Worm (Caenorhabditis elegans) whole organism, L1 larva: ENCODE data around the gene dyf-2.

Experiments used
- C04F5.9 ChIP-seq: sonication (generic microtip); optimal IDR thresholded peaks from 2 replicates; lab custom pipeline; 2016; ENCODE audit warnings: missing genetic modification characterization, missing compliant biosample characterization
- Y116A8C.19 ChIP-seq: sonication (generic microtip); optimal IDR thresholded peaks from 2 replicates; lab custom pipeline; 2016; ENCODE audit warnings: missing compliant biosample characterization, missing genetic modification characterization, borderline replicate concordance
- aly-2 ChIP-seq: fragments of 150-350 bp; optimal IDR thresholded peaks from 2 replicates; lab custom pipeline; 2014; ENCODE audit warnings: missing biosample characterization, missing genetic modification characterization
- blmp-1 ChIP-seq: fragments of 150-350 bp; optimal IDR thresholded peaks from 2 replicates; lab custom pipeline; 2014; ENCODE audit warnings: missing biosample characterization, missing genetic modification characterization
- ceh-90 ChIP-seq: sonication (generic microtip); optimal IDR thresholded peaks from 2 replicates; lab custom pipeline; 2016; ENCODE audit warnings: missing genetic modification characterization, missing compliant biosample characterization
- dpl-1 ChIP-seq, 3 experiments: fragments of 150-350 bp in 2 of 3; sonication (generic microtip) in 1 of 3; optimal IDR thresholded peaks; 2 replicates each; lab custom pipeline; 2014 to 2017; ENCODE audit warnings: missing biosample characterization in 3 of 3, missing genetic modification characterization in 3 of 3, missing genetic modification reagents in 3 of 3
- efl-1 ChIP-seq, 4 experiments: fragments of 150-350 bp; optimal IDR thresholded peaks in 3 of 4; peaks in 1 of 4; 1 replicate in 1 of 4; 2 replicates in 3 of 4; lab custom pipeline; 2014; ENCODE audit warnings: missing biosample characterization in 2 of 4, missing genetic modification characterization in 2 of 4, missing genetic modification reagents in 2 of 4
- efl-3 ChIP-seq: fragments of 200-800 bp; sonication (Bioruptor generic); optimal IDR thresholded peaks from 2 replicates; lab custom pipeline; 2018; ENCODE audit warnings: mild to moderate bottlenecking, missing genetic modification characterization, missing compliant biosample characterization
- egl-27 ChIP-seq, 2 experiments: fragments of 150-350 bp in 1 of 2; sonication (generic microtip); optimal IDR thresholded peaks; 3 replicates each; lab custom pipeline; 2017 to 2018; ENCODE audit warnings: missing biosample characterization in 2 of 2, missing genetic modification characterization in 2 of 2, missing genetic modification reagents in 2 of 2
- fkh-10 ChIP-seq: sonication (generic microtip); optimal IDR thresholded peaks from 2 replicates; lab custom pipeline; 2017; ENCODE audit warnings: missing biosample characterization, missing genetic modification reagents, missing genetic modification characterization
- fkh-8 ChIP-seq: sonication (generic microtip); optimal IDR thresholded peaks from 2 replicates; lab custom pipeline; 2016; ENCODE audit warnings: mild to moderate bottlenecking, missing genetic modification characterization, missing compliant biosample characterization
- grh-1 ChIP-seq: fragments of 200-800 bp; sonication (Bioruptor generic); IDR thresholded peaks from 2 replicates; pipeline ENCODE4 v1.3.6; 2022; ENCODE audit warnings: missing genetic modification reagents, missing genetic modification characterization, missing compliant biosample characterization
- irx-1 ChIP-seq: sonication (generic microtip); optimal IDR thresholded peaks from 2 replicates; lab custom pipeline; 2016; ENCODE audit warnings: missing genetic modification characterization, missing compliant biosample characterization
- jun-1 ChIP-seq: fragments of 150-350 bp; optimal IDR thresholded peaks from 2 replicates; lab custom pipeline; 2014; ENCODE audit warnings: missing biosample characterization, missing genetic modification reagents, missing genetic modification characterization
- lin-14 ChIP-seq: fragments of 200-800 bp; sonication (Bioruptor generic); optimal IDR thresholded peaks from 2 replicates; lab custom pipeline; 2018; ENCODE audit warnings: mild to moderate bottlenecking, missing genetic modification characterization, moderate library complexity, missing compliant biosample characterization
- lin-39 ChIP-seq: fragments of 150-350 bp; optimal IDR thresholded peaks from 2 replicates; lab custom pipeline; 2014; ENCODE audit warnings: missing biosample characterization, missing genetic modification reagents, missing genetic modification characterization
- mab-9 ChIP-seq: fragments of 200-800 bp; sonication (Bioruptor generic); IDR thresholded peaks from 2 replicates; pipeline ENCODE4 v1.3.6; 2022; ENCODE audit warnings: missing genetic modification reagents, missing genetic modification characterization, missing compliant biosample characterization
- mdl-1 ChIP-seq, 2 experiments: fragments of 150-350 bp; optimal IDR thresholded peaks; 2 replicates each; lab custom pipeline; 2014 to 2017; ENCODE audit warnings: missing biosample characterization in 2 of 2, missing genetic modification characterization in 2 of 2, inconsistent platforms in 1 of 2
- nhr-11 ChIP-seq: fragments of 150-350 bp; optimal IDR thresholded peaks from 2 replicates; lab custom pipeline; 2014; ENCODE audit warnings: missing biosample characterization, missing genetic modification characterization
- nhr-12 ChIP-seq: sonication (generic microtip); optimal IDR thresholded peaks from 2 replicates; lab custom pipeline; 2017; ENCODE audit warnings: missing biosample characterization, missing genetic modification characterization
- nhr-20 ChIP-seq: sonication (generic microtip); optimal IDR thresholded peaks from 2 replicates; lab custom pipeline; 2016; ENCODE audit warnings: mild to moderate bottlenecking, missing genetic modification characterization, missing compliant biosample characterization
- nhr-47 ChIP-seq: sonication (generic microtip); optimal IDR thresholded peaks from 2 replicates; lab custom pipeline; 2016; ENCODE audit warnings: mild to moderate bottlenecking, missing genetic modification characterization, moderate library complexity, missing compliant biosample characterization
- nhr-71 ChIP-seq: sonication (generic microtip); optimal IDR thresholded peaks from 2 replicates; lab custom pipeline; 2016; ENCODE audit warnings: mild to moderate bottlenecking, missing genetic modification characterization, moderate library complexity, missing compliant biosample characterization
- nhr-84 ChIP-seq: sonication (generic microtip); optimal IDR thresholded peaks from 2 replicates; lab custom pipeline; 2017; ENCODE audit warnings: missing biosample characterization, missing genetic modification characterization
- nhr-85 ChIP-seq: sonication (generic microtip); peaks from one replicate; lab custom pipeline; 2016; ENCODE audit warnings: missing genetic modification characterization, inconsistent platforms, missing compliant biosample characterization
- pag-3 ChIP-seq: sonication (generic microtip); optimal IDR thresholded peaks from 2 replicates; lab custom pipeline; 2017; ENCODE audit warnings: missing genetic modification characterization, mild to moderate bottlenecking, missing compliant biosample characterization, antibody characterized with exemption, borderline replicate concordance; ENCODE audit not compliant: insufficient read depth
- pax-3 ChIP-seq: fragments of 200-800 bp; sonication (Bioruptor generic); optimal IDR thresholded peaks from 2 replicates; lab custom pipeline; 2018; ENCODE audit warnings: mild to moderate bottlenecking, missing genetic modification characterization, moderate library complexity, missing compliant biosample characterization
- rnt-1 ChIP-seq: sonication (generic microtip); optimal IDR thresholded peaks from 2 replicates; lab custom pipeline; 2016; ENCODE audit warnings: mild to moderate bottlenecking, missing genetic modification characterization, moderate library complexity, missing compliant biosample characterization
- snpc-4 ChIP-seq: fragments of 150-350 bp; optimal IDR thresholded peaks from 2 replicates; lab custom pipeline; 2014; ENCODE audit warnings: missing biosample characterization, missing genetic modification characterization
- sptf-1 ChIP-seq: fragments of 150-350 bp; optimal IDR thresholded peaks from 2 replicates; lab custom pipeline; 2014; ENCODE audit warnings: missing biosample characterization, missing genetic modification characterization
- sup-37 ChIP-seq: fragments of 200-800 bp; sonication (Bioruptor generic); optimal IDR thresholded peaks from 2 replicates; lab custom pipeline; 2018; ENCODE audit warnings: mild to moderate bottlenecking, missing genetic modification characterization, missing compliant biosample characterization
- swsn-7 ChIP-seq: sonication (generic microtip); optimal IDR thresholded peaks from 2 replicates; lab custom pipeline; 2016; ENCODE audit warnings: missing genetic modification characterization, missing compliant biosample characterization
- tbx-2 ChIP-seq: sonication (generic microtip); optimal IDR thresholded peaks from 2 replicates; lab custom pipeline; 2016; ENCODE audit warnings: missing genetic modification characterization, missing compliant biosample characterization
- unc-130 ChIP-seq: fragments of 150-350 bp; optimal IDR thresholded peaks from 2 replicates; lab custom pipeline; 2017; ENCODE audit warnings: missing biosample characterization, missing genetic modification characterization, inconsistent platforms
- unc-62 ChIP-seq: fragments of 150-350 bp; optimal IDR thresholded peaks from 2 replicates; lab custom pipeline; 2014; ENCODE audit warnings: missing biosample characterization, missing genetic modification reagents, missing genetic modification characterization
- unc-98 ChIP-seq: fragments of 200-800 bp; sonication (Bioruptor generic); IDR thresholded peaks from 2 replicates; pipeline ENCODE4 v1.3.6; 2022; ENCODE audit warnings: missing genetic modification characterization, missing compliant biosample characterization
- zag-1 ChIP-seq: fragments of 150-350 bp; optimal IDR thresholded peaks from 2 replicates; lab custom pipeline; 2014; ENCODE audit warnings: missing biosample characterization, missing genetic modification characterization
- zip-4 ChIP-seq: fragments of 200-800 bp; sonication (Bioruptor generic); optimal IDR thresholded peaks from 2 replicates; lab custom pipeline; 2018; ENCODE audit warnings: mild to moderate bottlenecking, missing genetic modification characterization, moderate library complexity, missing compliant biosample characterization
- ztf-11 ChIP-seq, 2 experiments: sonication (generic microtip); optimal IDR thresholded peaks; 2 replicates each; lab custom pipeline; 2016 to 2017; ENCODE audit warnings: missing genetic modification characterization in 2 of 2, missing biosample characterization in 1 of 2, missing compliant biosample characterization in 1 of 2
- ztf-4 ChIP-seq: fragments of 150-350 bp; optimal IDR thresholded peaks from 2 replicates; lab custom pipeline; 2014; ENCODE audit warnings: missing biosample characterization, missing genetic modification characterization

dyf-2 gene

ce11 chrIII:13635730-13636360 is 50.4 kb downstream of the dyf-2 start (continued):
- TF ChIP-seq nhr-20, result no peak
- TF ChIP-seq nhr-84 (tag; lab: Kevin White, UChicago), result no peak
- TF ChIP-seq aly-2 (tag; lab: Kevin White, UChicago), result no peak
- TF ChIP-seq ztf-11 (tag; optimal IDR thresholded peaks at IDR 0.05; lab: Kevin White, UChicago), result no peak
- peak; percentile 74 for TF ChIP-seq fkh-10
- no peak for TF ChIP-seq pag-3 (tag; lab: Kevin White, UChicago)
- no peak for TF ChIP-seq nhr-11 (tag; lab: Kevin White, UChicago)
- no peak for TF ChIP-seq fkh-8 (tag; lab: Kevin White, UChicago)
- no peak for TF ChIP-seq sup-37
- peak in 1 of 3 experiments; percentile 14 for TF ChIP-seq dpl-1 (GFP tag; optimal IDR thresholded peaks at IDR 0.05; lab: Kevin White, UChicago)
- TF ChIP-seq egl-27 (tag; optimal IDR thresholded peaks at IDR 0.05; lab: Kevin White, UChicago), result no peak
- TF ChIP-seq unc-62 (GFP tag; lab: Kevin White, UChicago), result no peak
- no peak for TF ChIP-seq grh-1 (GFP tag; lab: Robert Waterston, UW)
- TF ChIP-seq sptf-1 (tag; lab: Kevin White, UChicago), result no peak
- no peak for TF ChIP-seq Y116A8C.19 (tag; lab: Kevin White, UChicago)
- no peak for TF ChIP-seq irx-1 (tag; lab: Kevin White, UChicago)
- TF ChIP-seq lin-14 (GFP tag; lab: Kevin White, UChicago), result peak; percentile 82
- TF ChIP-seq ceh-90 (tag; lab: Kevin White, UChicago), result no peak
- no peak for TF ChIP-seq C04F5.9
- TF ChIP-seq nhr-12 (tag; lab: Kevin White, UChicago), result no peak
- no peak for TF ChIP-seq ztf-4 (tag; lab: Kevin White, UChicago)

ce11 chrIII:13635235-13635634 is 51.0 kb downstream of the dyf-2 start:
- no peak for TF ChIP-seq unc-62 (GFP tag; lab: Kevin White, UChicago)
- peak; percentile 30 for TF ChIP-seq nhr-71
- peak; percentile 36 for TF ChIP-seq unc-130 (tag; lab: Kevin White, UChicago)
- TF ChIP-seq mdl-1 (tag; optimal IDR thresholded peaks at IDR 0.05; lab: Kevin White, UChicago), result peak in 1 of 2 experiments; percentile 16
- TF ChIP-seq lin-14 (GFP tag; lab: Kevin White, UChicago), result peak; percentile 27
- peak; percentile 34 for TF ChIP-seq rnt-1 (tag; lab: Kevin White, UChicago)

ce11 chrIII:13633826-13634225 is 52.4 kb downstream of the dyf-2 start:
- TF ChIP-seq ztf-11 (tag; optimal IDR thresholded peaks at IDR 0.05; lab: Kevin White, UChicago) (no peak), nhr-85 (tag; lab: Kevin White, UChicago) (no peak), lin-14 (GFP tag; lab: Kevin White, UChicago) (peak; percentile 50), zag-1 (tag; lab: Kevin White, UChicago) (no peak), fkh-10 (peak; percentile 30), efl-1 (optimal IDR thresholded peaks at IDR 0.05; lab: Kevin White, UChicago) (no peak), efl-1 (GFP tag; optimal IDR thresholded peaks at IDR 0.05 in 1 of 2; lab: Kevin White, UChicago) (peak in 1 of 2 experiments; percentile 24)

- TF ChIP-seq swsn-7 (tag; lab: Kevin White, UChicago) (no peak), efl-3 (GFP tag; lab: Kevin White, UChicago) (no peak), mab-9 (no peak), jun-1 (tag; lab: Kevin White, UChicago) (no peak), blmp-1 (no peak), snpc-4 (no peak), zip-4 (no peak), pax-3 (tag; lab: Kevin White, UChicago) (no peak), nhr-12 (tag; lab: Kevin White, UChicago) (no peak), lin-39 (tag; lab: Kevin White, UChicago) (no peak), unc-98 (GFP tag; lab: Robert Waterston, UW) (no peak), efl-1 (optimal IDR thresholded peaks at IDR 0.05; lab: Kevin White, UChicago) (no peak), efl-1 (GFP tag; optimal IDR thresholded peaks at IDR 0.05 in 1 of 2; lab: Kevin White, UChicago) (no peak), nhr-47 (tag; lab: Kevin White, UChicago) (no peak), tbx-2 (tag; lab: Kevin White, UChicago) (no peak)
- TF ChIP-seq, all 84 proteins: peak for 0
Measured at ce11 chrIII:13630708-13631107, 55.5 kb downstream of the dyf-2 start, which contains the start of gene arrd-17. Gene arrd-17 (minus strand): TSS chrIII:13630808.
